Fruit fly (Drosophila melanogaster): ENCODE results near the gene Gal.
A peak's percentile ranks its signal among the peaks of the same experiment; 100 is the strongest.

DNA sequence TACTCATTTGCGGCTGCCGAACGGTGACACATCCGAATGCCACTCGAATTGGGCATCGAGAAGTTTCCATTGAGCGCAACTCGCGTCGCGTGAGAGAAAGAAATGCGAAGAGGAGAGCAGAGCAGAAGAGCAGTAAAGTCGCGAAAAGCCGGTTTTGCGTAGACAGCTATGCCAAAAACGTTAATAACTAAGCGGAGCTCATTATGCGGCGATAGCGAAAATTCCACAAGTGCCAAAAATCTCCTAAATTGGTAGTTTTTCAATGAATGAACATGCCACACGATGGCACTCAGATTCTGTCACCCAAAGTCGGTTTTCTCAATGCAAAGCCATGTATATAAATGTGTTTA lies 28.9 kb downstream of the Gal start:
- TF ChIP-seq cnc (optimal IDR thresholded peaks at IDR 0.05) (no peak), tj (GFP tag; optimal IDR thresholded peaks at IDR 0.05) (no peak), toe (GFP tag; optimal IDR thresholded peaks at IDR 0.05) (no peak), CG12768 (GFP tag; optimal IDR thresholded peaks at IDR 0.05) (no peak), CG1620 (GFP tag; optimal IDR thresholded peaks at IDR 0.05) (no peak), kay (GFP tag; ENCODE audit: borderline replicate concordance) (peak; percentile 91), CG7101 (tag; optimal IDR thresholded peaks at IDR 0.05) (no peak), CG33017 (tag; optimal IDR thresholded peaks at IDR 0.05) (no peak), cic (GFP tag; optimal IDR thresholded peaks at IDR 0.05) (no peak), pad (GFP tag; optimal IDR thresholded peaks at IDR 0.05) (no peak), ovo (GFP tag; optimal IDR thresholded peaks at IDR 0.05) (no peak), CG5204 (GFP tag; optimal IDR thresholded peaks at IDR 0.05) (no peak), CG11617 (GFP tag; optimal IDR thresholded peaks at IDR 0.05) (no peak), Crg-1 (GFP tag; optimal IDR thresholded peaks at IDR 0.05) (no peak)
